Fruit fly (Drosophila melanogaster): ENCODE measurements around the gene CG13995.

dm6 chr2L:6012303-6013070 lies 41.6 kb upstream of the CG13995 start, which contains the start of gene CG9098:
- TF ChIP-seq ttk (optimal IDR thresholded peaks at IDR 0.05) (no peak), h (optimal IDR thresholded peaks at IDR 0.05) (no peak)

Measured in Kc167 (cell line).